Fruit fly (Drosophila melanogaster): ENCODE data around the gene Nepl8.
A peak's percentile ranks its signal among the peaks of the same experiment; 100 is the strongest.

The Nepl8 gene

DNA sequence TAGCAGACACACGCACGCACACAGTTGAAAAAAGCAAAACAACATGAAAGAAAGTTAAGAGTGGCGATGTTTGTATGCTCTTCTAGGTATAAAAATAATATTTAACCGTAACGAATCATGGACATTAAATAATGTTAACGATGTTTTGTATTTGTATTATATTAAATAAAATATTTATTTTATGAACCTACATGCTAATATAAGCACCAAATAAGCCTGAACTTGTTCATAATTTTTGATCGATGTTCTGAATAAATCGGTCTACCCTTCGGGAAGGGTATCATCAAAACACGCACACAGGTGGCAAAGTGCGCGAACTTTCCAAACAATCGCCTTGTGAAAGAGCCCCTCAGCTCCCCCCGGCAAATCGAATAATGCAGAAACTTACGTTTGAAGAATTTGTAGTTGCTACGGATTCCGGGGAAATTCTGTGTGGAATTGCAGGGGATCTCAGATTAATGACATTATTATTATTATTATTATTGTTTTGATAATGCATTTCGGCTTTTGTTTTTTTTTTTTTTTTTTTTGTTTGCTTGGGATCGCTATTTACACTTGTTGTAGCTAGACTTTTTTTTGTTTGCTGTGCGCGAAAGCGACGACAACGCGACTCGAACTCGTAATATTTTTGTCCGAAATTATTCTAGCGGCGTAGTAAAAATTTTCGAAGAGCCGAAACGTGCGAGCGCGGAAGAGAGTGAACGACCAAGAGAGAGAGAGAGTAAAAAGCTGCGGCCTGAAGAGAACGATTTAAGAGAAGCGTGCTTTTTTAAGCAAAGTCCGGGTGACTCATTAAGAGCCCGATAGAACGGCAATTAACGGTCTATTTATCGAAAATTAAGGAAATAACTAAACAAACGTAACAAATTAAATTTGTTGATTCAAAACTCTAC is 31.9 kb downstream of the Nepl8 start (continued):
- 0 out of 3 replicates have a peak, but pooled peaks have one; percentile 29 for TF ChIP-seq zfh1 (GFP tag; IDR thresholded peaks at IDR 0.05)
- TF ChIP-seq NC2α (GFP tag; optimal IDR thresholded peaks at IDR 0.05) = no peak
- TF ChIP-seq CG2202 (tag; optimal IDR thresholded peaks at IDR 0.05) = no peak
- no peak for TF ChIP-seq gro (GFP tag; optimal IDR thresholded peaks at IDR 0.05)
- TF ChIP-seq esg (GFP tag; conservative IDR thresholded peaks at IDR 0.05) = peak; percentile 44
- peak in 1 of 3 experiments; percentile 55 for TF ChIP-seq Stat92E (GFP tag; optimal IDR thresholded peaks at IDR 0.05)
- TF ChIP-seq row (GFP tag; IDR thresholded peaks at IDR 0.05) = peak; percentile 87
- no peak for TF ChIP-seq dimm (GFP tag; IDR thresholded peaks at IDR 0.05)
- TF ChIP-seq btn (GFP tag; optimal IDR thresholded peaks at IDR 0.05) = no peak
- TF ChIP-seq oc (tag; optimal IDR thresholded peaks at IDR 0.05) = no peak
- no peak for TF ChIP-seq CG2889 (GFP tag; IDR thresholded peaks at IDR 0.05)
- TF ChIP-seq CG31365 (tag; optimal IDR thresholded peaks at IDR 0.05) = no peak
- no peak for TF ChIP-seq kah (GFP tag; optimal IDR thresholded peaks at IDR 0.05)
- TF ChIP-seq CG10565 (GFP tag; optimal IDR thresholded peaks at IDR 0.05) = no peak
- peak; percentile 50 for TF ChIP-seq lmd (GFP tag; IDR thresholded peaks at IDR 0.05)
- TF ChIP-seq CG12769 (tag; optimal IDR thresholded peaks at IDR 0.05) = no peak
- TF ChIP-seq maf-S (GFP tag; optimal IDR thresholded peaks at IDR 0.05) = no peak
- TF ChIP-seq CG14441 (GFP tag; IDR thresholded peaks at IDR 0.05) = no peak
- TF ChIP-seq so (GFP tag; IDR thresholded peaks at IDR 0.05) = peak; percentile 16; the same call in 1 of the 3 replicates
- no peak for TF ChIP-seq prd (optimal IDR thresholded peaks at IDR 0.05)
- TF ChIP-seq prd (GFP tag; IDR thresholded peaks at IDR 0.05) = peak; percentile 42; the same call in 1 of the 3 replicates
- no peak for TF ChIP-seq Mrtf (GFP tag; IDR thresholded peaks at IDR 0.05)
- TF ChIP-seq CG17359 (tag; optimal IDR thresholded peaks at IDR 0.05) = no peak
- no peak for TF ChIP-seq Hmx (GFP tag; optimal IDR thresholded peaks at IDR 0.05)
- no peak for TF ChIP-seq pum (GFP tag; optimal IDR thresholded peaks at IDR 0.05)
- no peak for TF ChIP-seq CG31224 (GFP tag; IDR thresholded peaks at IDR 0.05)
- no peak for TF ChIP-seq ssp (GFP tag; IDR thresholded peaks at IDR 0.05)
- no peak for TF ChIP-seq MBD-R2 (GFP tag; IDR thresholded peaks at IDR 0.05)
- TF ChIP-seq H2.0 (GFP tag; IDR thresholded peaks at IDR 0.05) = no peak
- no peak for TF ChIP-seq CG8281 (tag; optimal IDR thresholded peaks at IDR 0.05)
- no peak for TF ChIP-seq CoRest (tag; optimal IDR thresholded peaks at IDR 0.05)
- TF ChIP-seq Ravus (GFP tag; IDR thresholded peaks at IDR 0.05) = no peak
- no peak; the same call in 1 of the 2 replicates for TF ChIP-seq gt (GFP tag; IDR thresholded peaks at IDR 0.05)
- no peak for TF ChIP-seq HLH3B (GFP tag; IDR thresholded peaks at IDR 0.05)
- TF ChIP-seq CG30431 (GFP tag; optimal IDR thresholded peaks at IDR 0.05) = no peak
- no peak for TF ChIP-seq nerfin-2 (GFP tag; IDR thresholded peaks at IDR 0.05; ENCODE audit: partially characterized antibody)
- TF ChIP-seq ham (GFP tag; IDR thresholded peaks at IDR 0.05) = no peak
- TF ChIP-seq HLHmδ (GFP tag; optimal IDR thresholded peaks at IDR 0.05) = no peak
- no peak for TF ChIP-seq Nf-YA (GFP tag; IDR thresholded peaks at IDR 0.05)
- TF ChIP-seq ranshi (GFP tag; IDR thresholded peaks at IDR 0.05) = peak; percentile 5
- peak; percentile 62; the same call in 1 of the 2 replicates for TF ChIP-seq crol (GFP tag; IDR thresholded peaks at IDR 0.05)
- no peak for TF ChIP-seq Doc3 (GFP tag; IDR thresholded peaks at IDR 0.05; ENCODE audit: partially characterized antibody)
- no peak; the same call in 1 of the 2 replicates for TF ChIP-seq Awh (GFP tag; IDR thresholded peaks at IDR 0.05)
- TF ChIP-seq CG3995 (GFP tag; optimal IDR thresholded peaks at IDR 0.05) = no peak
- TF ChIP-seq CG4424 (GFP tag; optimal IDR thresholded peaks at IDR 0.05) = peak; percentile 5
- peak; percentile 15 for TF ChIP-seq fd64A (GFP tag; optimal IDR thresholded peaks at IDR 0.05)
- no peak for TF ChIP-seq gcm2 (GFP tag; optimal IDR thresholded peaks at IDR 0.05)
- TF ChIP-seq CG4707 (GFP tag; optimal IDR thresholded peaks at IDR 0.05) = peak; percentile 29
- TF ChIP-seq gfzf (GFP tag; optimal IDR thresholded peaks at IDR 0.05) = no peak
- TF ChIP-seq knrl (GFP tag; IDR thresholded peaks at IDR 0.05; ENCODE audit: partially characterized antibody) = no peak

All from whole organism, embryonic.